Worm (Caenorhabditis elegans): ENCODE data around the gene arrd-8.

Gene arrd-8

DNA sequence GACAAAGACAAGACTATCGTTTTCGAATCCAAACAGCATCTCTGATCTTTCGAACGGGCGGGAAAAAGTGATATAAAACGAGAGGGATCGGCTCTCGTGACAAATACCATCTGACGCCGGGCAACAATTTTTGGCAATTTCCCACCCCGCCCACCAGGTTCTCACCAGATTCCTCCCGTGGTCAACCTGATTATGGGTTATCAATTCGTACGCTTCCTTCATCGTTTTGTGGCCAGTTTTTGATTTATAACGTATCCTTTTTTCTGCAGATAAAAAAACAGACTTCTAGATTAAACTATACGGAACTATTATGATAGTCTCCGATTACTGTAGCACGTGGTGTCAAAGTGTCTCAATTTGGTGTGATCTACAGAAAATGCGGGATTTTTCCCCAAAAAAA lies 12.0 kb upstream of the arrd-8 start:
- no peak for TF ChIP-seq W03F9.2 (tag; optimal IDR thresholded peaks at IDR 0.05)
- no peak for TF ChIP-seq him-1 (tag; optimal IDR thresholded peaks at IDR 0.05)
- no peak for TF ChIP-seq dao-5 (tag; optimal IDR thresholded peaks at IDR 0.05)

DNA sequence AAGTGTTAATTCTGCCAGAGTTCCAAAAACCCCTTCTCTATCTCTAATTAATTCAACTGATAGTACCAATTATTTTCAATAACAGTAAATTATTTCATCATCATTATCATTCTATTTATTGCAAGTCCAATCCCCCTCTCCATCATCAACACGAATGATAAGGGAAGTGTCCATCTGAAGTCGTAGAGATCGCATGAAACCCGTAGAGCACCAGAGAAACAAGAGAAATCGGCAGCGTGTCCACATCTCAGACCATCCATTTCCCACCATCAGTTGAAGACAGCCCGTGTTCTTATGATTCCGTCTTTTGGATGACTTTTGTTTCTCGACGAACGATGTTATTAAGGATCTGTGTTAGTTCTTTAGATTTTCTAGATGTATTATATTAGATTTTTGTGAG lies 11.4 kb upstream of the arrd-8 start:
- TF ChIP-seq W03F9.2 (tag; optimal IDR thresholded peaks at IDR 0.05) (no peak), dao-5 (tag; optimal IDR thresholded peaks at IDR 0.05) (no peak), him-1 (tag; optimal IDR thresholded peaks at IDR 0.05) (no peak)

DNA sequence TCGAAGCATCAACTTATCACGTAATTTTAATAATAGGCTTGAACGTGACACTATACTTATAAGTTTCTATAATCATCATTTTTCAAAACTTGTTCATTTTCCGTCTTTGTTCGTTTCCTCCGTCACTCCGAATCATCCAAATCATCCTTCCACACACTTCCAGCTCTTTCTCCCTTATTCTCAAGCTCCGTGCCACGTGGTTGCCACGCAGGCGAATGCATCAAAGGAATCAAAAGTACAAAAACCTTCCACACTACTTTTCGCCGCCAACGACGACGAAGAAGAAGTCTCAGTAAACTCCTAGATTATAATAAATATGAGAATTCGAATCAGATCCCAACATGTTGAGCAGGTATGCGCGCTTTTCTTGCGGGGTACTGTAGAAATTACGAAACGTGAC lies 10.7 kb upstream of the arrd-8 start:
- no peak for TF ChIP-seq him-1 (tag; optimal IDR thresholded peaks at IDR 0.05)
- no peak for TF ChIP-seq W03F9.2 (tag; optimal IDR thresholded peaks at IDR 0.05)
- TF ChIP-seq dao-5 (tag; optimal IDR thresholded peaks at IDR 0.05), result no peak

DNA sequence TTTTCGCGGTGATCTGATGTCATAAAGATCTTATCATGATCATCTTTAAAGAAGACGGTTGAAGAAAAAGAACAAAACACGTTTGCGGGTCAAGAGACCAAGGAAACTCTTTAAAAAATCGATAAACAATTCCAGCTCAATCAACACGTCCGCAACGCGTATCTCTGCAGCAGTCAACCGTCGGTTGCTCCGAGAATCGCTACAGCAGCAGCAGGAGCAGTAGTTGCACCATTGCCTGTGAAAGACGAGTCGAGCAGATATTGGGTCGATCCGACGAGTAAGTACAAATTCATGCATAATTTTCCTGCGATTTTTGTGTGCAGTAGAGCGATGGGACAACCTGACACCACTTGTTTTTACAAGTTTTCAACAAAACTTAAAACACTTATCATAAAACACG lies 10.3 kb upstream of the arrd-8 start:
- no peak for TF ChIP-seq dao-5 (tag; optimal IDR thresholded peaks at IDR 0.05)
- TF ChIP-seq W03F9.2 (tag; optimal IDR thresholded peaks at IDR 0.05), result no peak
- TF ChIP-seq him-1 (tag; optimal IDR thresholded peaks at IDR 0.05), result no peak

DNA sequence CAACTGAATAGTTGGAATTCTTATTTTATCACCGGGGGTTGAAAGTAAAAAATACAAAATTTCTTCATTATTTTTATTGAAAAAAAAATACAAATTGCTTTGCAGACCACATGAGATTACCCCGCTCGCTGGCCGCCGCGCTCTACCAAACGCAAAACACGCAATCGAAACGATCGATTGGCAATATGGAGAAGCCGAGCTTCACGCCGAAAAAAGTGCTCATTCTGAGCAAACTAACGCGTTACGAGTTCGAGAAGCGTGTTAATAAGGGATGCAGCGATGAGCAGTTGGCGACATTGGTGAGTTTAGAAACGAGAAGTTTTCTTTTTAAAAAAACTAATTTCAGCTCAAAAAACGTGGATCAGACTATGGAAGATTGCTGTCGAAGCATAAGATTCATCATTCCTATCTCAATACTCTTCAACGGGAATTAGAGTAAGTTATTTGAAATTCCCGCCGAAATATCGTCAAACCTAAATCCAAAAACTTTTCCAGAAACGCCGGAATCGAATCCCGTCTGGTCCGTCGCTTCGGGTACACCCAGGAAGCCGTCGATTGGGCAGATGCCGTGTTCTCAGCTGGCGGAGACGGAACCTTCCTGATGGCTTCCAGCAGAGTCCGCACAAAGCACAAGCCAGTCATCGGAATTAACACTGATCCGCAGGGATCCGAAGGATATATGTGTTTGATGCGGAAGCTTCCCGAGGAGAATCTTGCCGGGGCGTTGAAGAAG lies 9.3 kb upstream of the arrd-8 start:
- no peak for TF ChIP-seq W03F9.2 (tag; optimal IDR thresholded peaks at IDR 0.05)
- TF ChIP-seq dao-5 (tag; optimal IDR thresholded peaks at IDR 0.05), result no peak
- no peak for TF ChIP-seq him-1 (tag; optimal IDR thresholded peaks at IDR 0.05)

DNA sequence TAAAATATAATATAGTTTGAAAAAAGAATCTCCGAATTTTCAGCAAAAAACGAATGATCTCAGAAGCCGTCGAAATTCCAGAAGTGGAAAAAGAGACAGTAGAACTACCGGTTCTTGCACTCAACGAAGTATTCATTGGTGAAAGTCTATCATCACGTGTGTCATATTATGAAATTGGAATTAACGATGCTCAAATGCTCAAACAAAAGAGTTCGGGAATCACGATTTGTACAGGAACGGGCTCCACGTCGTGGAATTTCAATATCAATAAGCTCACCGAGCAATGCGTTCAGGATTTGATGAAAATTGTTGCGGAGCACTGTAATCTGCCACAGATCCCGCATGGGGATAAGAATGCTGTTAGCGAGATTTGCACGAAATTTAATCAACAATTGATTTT lies 6.6 kb upstream of the arrd-8 start:
- TF ChIP-seq W03F9.2 (tag; optimal IDR thresholded peaks at IDR 0.05), result no peak
- no peak for TF ChIP-seq him-1 (tag; optimal IDR thresholded peaks at IDR 0.05)
- TF ChIP-seq dao-5 (tag; optimal IDR thresholded peaks at IDR 0.05), result no peak

DNA sequence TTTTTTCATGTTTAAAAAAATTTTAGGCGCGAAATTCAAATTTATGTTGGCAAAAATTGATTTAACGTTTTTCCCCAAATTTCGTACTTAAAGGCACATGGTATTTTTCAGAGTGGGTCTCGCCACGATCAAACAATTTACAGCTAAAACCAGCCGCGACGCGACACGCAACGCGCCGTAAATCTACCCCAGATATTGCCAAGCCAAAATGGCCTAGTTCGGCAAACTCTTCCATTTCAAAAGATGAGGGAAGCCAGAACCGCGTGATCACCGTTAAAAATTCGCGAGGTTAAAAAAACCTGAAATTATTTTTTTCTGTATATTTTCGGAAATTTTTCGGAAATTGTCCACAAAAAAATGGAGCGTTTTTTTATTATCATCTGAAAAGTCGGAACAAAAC lies 5.0 kb upstream of the arrd-8 start:
- TF ChIP-seq W03F9.2 (tag; optimal IDR thresholded peaks at IDR 0.05), result no peak
- TF ChIP-seq him-1 (tag; optimal IDR thresholded peaks at IDR 0.05), result no peak

DNA sequence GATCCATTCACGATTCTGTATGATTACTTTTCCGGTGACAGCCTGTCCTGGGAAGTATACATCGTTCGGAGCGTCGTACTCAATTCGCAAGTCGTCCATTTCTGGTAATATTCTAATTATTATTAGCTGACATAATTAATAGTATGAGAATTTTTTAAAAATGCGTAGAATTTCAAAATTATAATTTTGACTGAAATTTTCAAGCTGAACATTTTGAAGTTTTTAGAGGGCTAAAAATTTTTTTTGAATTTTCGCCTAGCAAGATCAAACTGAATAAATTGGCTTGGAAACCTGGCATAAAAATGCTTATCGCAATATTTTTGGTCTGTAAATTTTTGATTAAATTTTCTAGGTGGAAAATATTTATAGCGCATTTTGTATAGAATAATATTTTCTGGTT lies 2.4 kb upstream of the arrd-8 start, which contains the start of gene arrd-7:
Gene arrd-7, minus strand, starts transcription at position 101 of the 400 bp plus-strand sequence.
- no peak for TF ChIP-seq him-1 (tag; optimal IDR thresholded peaks at IDR 0.05)
- TF ChIP-seq dao-5 (tag; optimal IDR thresholded peaks at IDR 0.05), result no peak
- no peak for TF ChIP-seq W03F9.2 (tag; optimal IDR thresholded peaks at IDR 0.05)

DNA sequence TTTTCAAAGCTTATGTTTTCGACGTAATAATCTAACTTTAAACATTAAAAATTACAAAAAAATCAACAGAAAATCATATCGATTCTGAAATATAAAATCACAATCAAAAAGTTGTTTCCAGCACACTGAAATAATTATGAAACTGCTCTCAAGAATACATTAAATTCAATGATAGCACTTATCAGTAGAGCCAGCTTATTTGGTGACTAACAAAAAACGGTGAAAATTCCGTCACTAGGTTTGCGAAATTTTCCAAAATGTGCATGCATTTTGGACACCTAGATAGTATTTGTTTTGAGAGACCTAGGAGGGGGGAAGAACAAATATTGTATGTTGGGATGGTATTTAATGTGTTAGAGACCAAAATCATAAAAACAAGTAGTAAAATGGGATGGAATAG lies 1.8 kb upstream of the arrd-8 start:
- TF ChIP-seq W03F9.2 (tag; optimal IDR thresholded peaks at IDR 0.05) (no peak), dao-5 (tag; optimal IDR thresholded peaks at IDR 0.05) (no peak), him-1 (tag; optimal IDR thresholded peaks at IDR 0.05) (no peak)

DNA sequence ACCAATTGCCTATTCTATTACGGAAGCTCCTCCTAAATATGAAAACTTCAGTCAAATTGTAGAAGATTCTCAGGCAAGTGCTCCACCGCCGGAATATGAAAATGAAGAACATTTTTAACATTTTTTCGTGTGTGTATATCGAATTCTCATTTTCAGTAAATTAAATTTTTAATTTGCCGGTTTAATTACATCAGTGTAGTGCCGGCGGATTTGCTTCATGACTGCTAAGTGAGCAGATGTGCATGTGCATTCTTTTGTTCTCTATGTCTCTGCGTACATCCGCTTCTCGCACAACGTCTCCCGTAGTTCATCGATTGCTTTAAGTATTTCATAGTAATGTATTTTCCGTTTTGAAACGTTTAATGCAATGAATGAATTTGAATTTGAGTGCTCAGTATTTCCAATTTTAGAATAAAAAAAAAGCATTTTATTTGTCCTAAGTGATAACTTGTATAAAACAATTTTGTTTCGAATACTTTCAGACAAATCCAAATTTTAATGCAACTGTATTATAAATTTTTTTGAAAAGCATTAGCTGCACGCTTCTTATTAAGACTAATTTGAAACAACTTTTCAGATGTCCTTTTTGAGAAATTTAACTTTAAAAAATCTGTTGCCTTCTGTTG lies 2.7 kb downstream of the arrd-8 start, which contains the start of gene Y17G7B.22:
Gene Y17G7B.22, plus strand, starts transcription at position 576 of the 626 bp plus-strand sequence.
- TF ChIP-seq W03F9.2 (tag; optimal IDR thresholded peaks at IDR 0.05), result no peak
- TF ChIP-seq him-1 (tag; optimal IDR thresholded peaks at IDR 0.05), result no peak
- TF ChIP-seq dao-5 (tag; optimal IDR thresholded peaks at IDR 0.05), result no peak

DNA sequence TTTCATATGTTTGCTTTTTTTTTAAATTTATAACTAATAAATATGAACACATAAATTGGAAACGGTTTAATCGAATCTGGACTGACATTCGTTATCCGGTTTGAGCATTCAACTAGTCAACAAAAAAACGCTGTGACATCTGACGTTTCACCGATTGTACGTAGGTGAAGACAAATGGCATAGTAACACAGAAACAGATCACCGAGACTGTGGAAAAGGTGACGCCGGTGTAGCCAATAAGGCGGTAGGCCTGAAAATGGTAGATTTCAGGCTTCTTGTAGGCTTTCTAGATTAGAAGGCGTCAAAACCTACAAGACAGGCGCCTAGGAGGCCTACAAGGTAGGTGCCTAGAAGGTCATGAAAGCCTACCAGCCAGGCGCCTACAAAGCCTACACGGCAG lies 6.4 kb downstream of the arrd-8 start:
- TF ChIP-seq W03F9.2 (tag; optimal IDR thresholded peaks at IDR 0.05) (no peak), him-1 (tag; optimal IDR thresholded peaks at IDR 0.05) (no peak), dao-5 (tag; optimal IDR thresholded peaks at IDR 0.05) (no peak)

DNA sequence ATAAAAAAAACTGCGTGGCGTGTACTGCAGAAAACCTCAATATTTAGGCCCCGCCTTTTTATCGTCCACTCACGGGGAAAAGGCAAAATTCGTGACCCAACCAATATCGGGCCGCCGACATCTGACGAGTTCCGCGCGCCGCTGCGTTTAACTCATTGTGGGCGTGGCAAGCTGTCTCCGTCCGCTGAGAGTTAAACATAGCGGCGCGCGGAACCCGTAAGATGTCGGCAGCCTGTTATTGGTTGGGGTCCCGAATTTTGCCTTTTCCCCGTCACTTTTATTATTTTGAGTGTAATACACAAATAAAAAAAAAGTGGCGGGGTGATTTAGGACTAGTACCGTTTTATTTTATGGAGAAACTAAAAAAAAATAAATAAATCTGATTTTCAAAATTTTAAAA lies 11.5 kb downstream of the arrd-8 start:
- TF ChIP-seq him-1 (tag; optimal IDR thresholded peaks at IDR 0.05) (no peak), dao-5 (tag; optimal IDR thresholded peaks at IDR 0.05) (no peak), W03F9.2 (tag; optimal IDR thresholded peaks at IDR 0.05) (no peak)

DNA sequence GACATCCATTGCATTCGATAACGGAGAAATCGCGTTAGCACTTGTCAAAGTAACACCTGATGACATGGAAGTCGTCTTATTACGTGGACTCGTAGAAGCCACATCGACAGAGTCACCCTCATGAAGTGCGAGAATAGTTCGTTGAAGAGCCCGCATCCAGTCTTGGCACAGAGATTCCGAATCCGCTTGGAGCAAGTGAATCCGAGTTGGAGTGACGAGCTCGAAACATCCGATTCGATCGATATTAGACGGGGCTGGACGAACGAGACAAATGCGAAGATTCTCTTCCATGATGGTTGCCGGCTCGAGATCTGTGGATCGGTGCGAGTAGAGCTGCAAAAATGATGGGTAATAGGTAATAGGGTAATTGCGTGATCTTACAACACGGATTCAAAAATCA lies 12.4 kb downstream of the arrd-8 start:
- no peak for TF ChIP-seq dao-5 (tag; optimal IDR thresholded peaks at IDR 0.05)
- no peak for TF ChIP-seq W03F9.2 (tag; optimal IDR thresholded peaks at IDR 0.05)
- TF ChIP-seq him-1 (tag; optimal IDR thresholded peaks at IDR 0.05), result no peak

DNA sequence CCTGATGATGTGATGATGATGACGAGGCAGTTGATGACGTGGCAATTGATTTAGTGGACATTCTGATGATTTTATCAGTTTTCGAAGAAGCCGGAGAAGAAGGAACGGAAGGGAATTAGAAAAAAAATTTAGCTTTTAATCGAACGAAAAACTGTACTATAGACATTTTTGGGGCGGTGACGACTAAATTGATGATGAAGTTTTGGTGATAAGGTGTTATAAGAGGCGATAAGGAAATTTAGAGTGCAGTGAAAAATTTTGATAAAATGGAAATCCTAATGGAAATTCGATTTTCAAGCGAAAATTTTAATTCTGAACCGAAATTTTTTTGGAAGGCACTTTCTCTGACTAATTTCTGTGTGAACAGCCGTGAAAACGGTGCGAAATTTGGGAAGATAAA lies 15.1 kb downstream of the arrd-8 start:
- TF ChIP-seq dao-5 (tag; optimal IDR thresholded peaks at IDR 0.05), result no peak
- no peak for TF ChIP-seq W03F9.2 (tag; optimal IDR thresholded peaks at IDR 0.05)
- TF ChIP-seq him-1 (tag; optimal IDR thresholded peaks at IDR 0.05), result no peak

DNA sequence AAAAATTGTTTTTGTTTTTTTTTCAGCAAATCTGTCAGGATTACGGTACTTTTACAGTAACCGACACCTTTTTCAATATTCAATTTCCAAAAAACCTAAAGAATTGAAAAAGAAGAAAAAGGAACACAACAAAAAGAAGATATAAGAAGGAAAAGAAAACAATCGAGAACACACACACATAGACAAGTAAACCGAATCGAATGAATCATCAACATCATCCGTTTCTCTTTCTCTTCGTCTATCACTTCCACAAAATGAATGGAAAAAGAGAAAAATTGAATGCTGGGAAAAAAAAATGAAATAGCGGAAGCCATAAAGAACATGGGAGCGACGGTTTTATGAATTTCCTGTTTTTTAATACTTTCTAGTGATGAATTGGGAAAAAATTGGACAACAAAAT lies 16.6 kb downstream of the arrd-8 start:
- TF ChIP-seq him-1 (tag; optimal IDR thresholded peaks at IDR 0.05) (no peak), W03F9.2 (tag; optimal IDR thresholded peaks at IDR 0.05) (no peak), dao-5 (tag; optimal IDR thresholded peaks at IDR 0.05) (no peak)

Measured in whole organism, L4/young adult.